Worm (Caenorhabditis elegans) whole organism, L3 larva: ENCODE results near the gene F10C2.3.

Experiments used
- R02D3.7 ChIP-seq: fragments of 150-350 bp; optimal IDR thresholded peaks from 2 replicates; lab custom pipeline; 2014; ENCODE audit warnings: missing biosample characterization, missing genetic modification characterization
- ZK546.5 ChIP-seq: sonication (generic microtip); optimal IDR thresholded peaks from 2 replicates; lab custom pipeline; 2017; ENCODE audit warnings: missing biosample characterization, missing genetic modification characterization
- aly-2 ChIP-seq: fragments of 150-350 bp; optimal IDR thresholded peaks from 2 replicates; lab custom pipeline; 2014; ENCODE audit warnings: missing biosample characterization, missing genetic modification characterization
- ama-1 ChIP-seq: fragments of 150-350 bp; optimal IDR thresholded peaks from 2 replicates; lab custom pipeline; 2018
- ceh-16 ChIP-seq: sonication (generic microtip); optimal IDR thresholded peaks from 2 replicates; lab custom pipeline; 2017; ENCODE audit warnings: missing biosample characterization, missing genetic modification characterization
- ceh-28 ChIP-seq: fragments of 150-350 bp; optimal IDR thresholded peaks from 2 replicates; lab custom pipeline; 2014; ENCODE audit warnings: missing biosample characterization, missing genetic modification reagents, missing genetic modification characterization
- ceh-82 ChIP-seq: fragments of 150-350 bp; optimal IDR thresholded peaks from 2 replicates; lab custom pipeline; 2014; ENCODE audit warnings: missing biosample characterization, missing genetic modification characterization
- ceh-9 ChIP-seq: sonication (generic microtip); optimal IDR thresholded peaks from 2 replicates; lab custom pipeline; 2018; ENCODE audit warnings: missing biosample characterization, missing genetic modification characterization
- daf-12 ChIP-seq: fragments of 150-350 bp; optimal IDR thresholded peaks from 2 replicates; lab custom pipeline; 2014; ENCODE audit warnings: missing biosample characterization, missing genetic modification reagents, missing genetic modification characterization
- egl-5 ChIP-seq: fragments of 150-350 bp; optimal IDR thresholded peaks from 2 replicates; lab custom pipeline; 2017; ENCODE audit warnings: missing biosample characterization, missing genetic modification reagents, missing genetic modification characterization, inconsistent platforms
- elt-1 ChIP-seq: fragments of 150-350 bp; optimal IDR thresholded peaks from 2 replicates; lab custom pipeline; 2014; ENCODE audit warnings: missing biosample characterization, missing genetic modification characterization
- elt-2 ChIP-seq: sonication (generic microtip); optimal IDR thresholded peaks from 2 replicates; lab custom pipeline; 2016; ENCODE audit warnings: missing genetic modification reagents, mild to moderate bottlenecking, missing genetic modification characterization, missing compliant biosample characterization
- elt-3 ChIP-seq, 3 experiments: fragments of 150-350 bp in 1 of 3; sonication (generic microtip) in 2 of 3; optimal IDR thresholded peaks; 2 replicates in 2 of 3; 4 replicates in 1 of 3; lab custom pipeline; 2014 to 2017; ENCODE audit warnings: missing biosample characterization in 3 of 3, missing genetic modification characterization in 3 of 3
- eor-1 ChIP-seq, 2 experiments: fragments of 150-350 bp; optimal IDR thresholded peaks; 2 replicates each; lab custom pipeline; 2014 to 2018; ENCODE audit warnings: missing biosample characterization in 2 of 2, missing genetic modification characterization in 2 of 2
- fkh-10 ChIP-seq: sonication (generic microtip); optimal IDR thresholded peaks from 2 replicates; lab custom pipeline; 2017; ENCODE audit warnings: missing biosample characterization, missing genetic modification reagents, missing genetic modification characterization
- fos-1 ChIP-seq: fragments of 150-350 bp; optimal IDR thresholded peaks from 2 replicates; lab custom pipeline; 2014; ENCODE audit warnings: missing biosample characterization, missing genetic modification characterization
- hmg-11 ChIP-seq: sonication (generic microtip); optimal IDR thresholded peaks from 2 replicates; lab custom pipeline; 2016; ENCODE audit warnings: missing genetic modification characterization, missing compliant biosample characterization
- jun-1 ChIP-seq: fragments of 150-350 bp; optimal IDR thresholded peaks from 2 replicates; lab custom pipeline; 2014; ENCODE audit warnings: missing biosample characterization, missing genetic modification reagents, missing genetic modification characterization
- lin-15B ChIP-seq: fragments of 150-350 bp; optimal IDR thresholded peaks from 2 replicates; lab custom pipeline; 2014; ENCODE audit warnings: missing biosample characterization, missing genetic modification characterization
- lin-39 ChIP-seq: fragments of 150-350 bp; optimal IDR thresholded peaks from 2 replicates; lab custom pipeline; 2018; ENCODE audit warnings: missing biosample characterization, missing genetic modification reagents, missing genetic modification characterization
- lsy-12 ChIP-seq: sonication (generic microtip); optimal IDR thresholded peaks from 2 replicates; lab custom pipeline; 2016; ENCODE audit warnings: mild to moderate bottlenecking, missing genetic modification characterization, missing compliant biosample characterization
- mdl-1 ChIP-seq: fragments of 150-350 bp; optimal IDR thresholded peaks from 2 replicates; lab custom pipeline; 2014; ENCODE audit warnings: missing biosample characterization, missing genetic modification characterization
- mml-1 ChIP-seq: fragments of 150-350 bp; sonication (generic microtip); optimal IDR thresholded peaks from 3 replicates; lab custom pipeline; 2014; ENCODE audit warnings: missing biosample characterization, missing genetic modification characterization
- nfya-1 ChIP-seq: sonication (generic microtip); optimal IDR thresholded peaks from 2 replicates; lab custom pipeline; 2017; ENCODE audit warnings: missing genetic modification characterization, mild to moderate bottlenecking, missing compliant biosample characterization, antibody characterized with exemption, moderate library complexity; ENCODE audit not compliant: insufficient read depth
- nhr-11 ChIP-seq: fragments of 150-350 bp; optimal IDR thresholded peaks from 2 replicates; lab custom pipeline; 2014; ENCODE audit warnings: missing biosample characterization, missing genetic modification characterization
- nhr-12 ChIP-seq: fragments of 150-350 bp; optimal IDR thresholded peaks from 2 replicates; lab custom pipeline; 2014; ENCODE audit warnings: missing biosample characterization, missing genetic modification characterization
- nhr-23 ChIP-seq: fragments of 150-350 bp; optimal IDR thresholded peaks from 2 replicates; lab custom pipeline; 2014; ENCODE audit warnings: missing biosample characterization, missing genetic modification reagents, missing genetic modification characterization
- nhr-25 ChIP-seq: sonication (generic microtip); optimal IDR thresholded peaks from 2 replicates; lab custom pipeline; 2017; ENCODE audit warnings: missing biosample characterization, missing genetic modification characterization
- nhr-28 ChIP-seq: fragments of 150-350 bp; optimal IDR thresholded peaks from 2 replicates; lab custom pipeline; 2014; ENCODE audit warnings: missing biosample characterization, missing genetic modification characterization
- nhr-43 ChIP-seq: sonication (generic microtip); optimal IDR thresholded peaks from 2 replicates; lab custom pipeline; 2016; ENCODE audit warnings: mild to moderate bottlenecking, missing genetic modification characterization, missing compliant biosample characterization; ENCODE audit not compliant: poor library complexity, severe bottlenecking
- nhr-67 ChIP-seq: fragments of 150-350 bp; optimal IDR thresholded peaks from 2 replicates; lab custom pipeline; 2014; ENCODE audit warnings: missing biosample characterization, missing genetic modification characterization
- nhr-76 ChIP-seq: fragments of 150-350 bp; sonication (generic microtip); optimal IDR thresholded peaks from 5 replicates; lab custom pipeline; 2014; ENCODE audit warnings: missing biosample characterization, missing genetic modification characterization
- nhr-77 ChIP-seq: fragments of 150-350 bp; optimal IDR thresholded peaks from 2 replicates; lab custom pipeline; 2014; ENCODE audit warnings: missing biosample characterization, missing genetic modification characterization
- pha-4 ChIP-seq: fragments of 150-350 bp; optimal IDR thresholded peaks from 2 replicates; lab custom pipeline; 2014; ENCODE audit warnings: missing biosample characterization, missing genetic modification reagents, missing genetic modification characterization
- pqm-1 ChIP-seq: fragments of 150-350 bp; optimal IDR thresholded peaks from 2 replicates; lab custom pipeline; 2017; ENCODE audit warnings: missing biosample characterization, missing genetic modification characterization, inconsistent platforms
- sea-2 ChIP-seq: fragments of 150-350 bp; sonication (generic microtip); optimal IDR thresholded peaks from 4 replicates; lab custom pipeline; 2014; ENCODE audit warnings: missing biosample characterization, missing genetic modification reagents, missing genetic modification characterization
- snpc-4 ChIP-seq: fragments of 150-350 bp; optimal IDR thresholded peaks from 2 replicates; lab custom pipeline; 2014; ENCODE audit warnings: missing biosample characterization, missing genetic modification characterization
- tbx-2 ChIP-seq: sonication (generic microtip); optimal IDR thresholded peaks from 2 replicates; lab custom pipeline; 2016; ENCODE audit warnings: mild to moderate bottlenecking, missing genetic modification characterization, missing compliant biosample characterization
- unc-39 ChIP-seq: sonication (generic microtip); optimal IDR thresholded peaks from 4 replicates; lab custom pipeline; 2017; ENCODE audit warnings: missing biosample characterization, missing genetic modification characterization
- unc-62 ChIP-seq: fragments of 150-350 bp; sonication (generic microtip); optimal IDR thresholded peaks from 4 replicates; lab custom pipeline; 2014; ENCODE audit warnings: missing biosample characterization, missing genetic modification reagents, missing genetic modification characterization
- zag-1 ChIP-seq: fragments of 150-350 bp; optimal IDR thresholded peaks from 2 replicates; lab custom pipeline; 2014; ENCODE audit warnings: missing biosample characterization, missing genetic modification characterization
- ztf-11 ChIP-seq: fragments of 150-350 bp; optimal IDR thresholded peaks from 2 replicates; lab custom pipeline; 2014; ENCODE audit warnings: missing biosample characterization, missing genetic modification characterization
- ztf-4 ChIP-seq: fragments of 150-350 bp; optimal IDR thresholded peaks from 2 replicates; lab custom pipeline; 2014; ENCODE audit warnings: missing biosample characterization, missing genetic modification characterization

Gene F10C2.3

ce11 chrV:12065859-12066258 lies 45.7 kb downstream of the F10C2.3 start:
- TF ChIP-seq fkh-10 (GFP tag; lab: Kevin White, UChicago): no peak
- TF ChIP-seq ama-1: no peak
- no peak for TF ChIP-seq ztf-11 (tag; lab: Kevin White, UChicago)
- TF ChIP-seq lsy-12 (tag; lab: Kevin White, UChicago): no peak
- TF ChIP-seq elt-2 (tag; lab: Kevin White, UChicago): no peak
- no peak for TF ChIP-seq nhr-12
- TF ChIP-seq nfya-1 (tag; lab: Kevin White, UChicago): peak; percentile 5
- no peak for TF ChIP-seq jun-1 (tag; lab: Kevin White, UChicago)
- TF ChIP-seq mdl-1: no peak
- TF ChIP-seq elt-3 (tag; optimal IDR thresholded peaks at IDR 0.05; lab: Kevin White, UChicago): no peak
- TF ChIP-seq lin-15B: peak; percentile 5
- no peak for TF ChIP-seq zag-1 (tag; lab: Kevin White, UChicago)
- no peak for TF ChIP-seq nhr-77 (tag; lab: Kevin White, UChicago)
- TF ChIP-seq fos-1 (tag; lab: Kevin White, UChicago): no peak
- no peak for TF ChIP-seq ceh-82 (tag; lab: Kevin White, UChicago)
- TF ChIP-seq nhr-28 (tag; lab: Kevin White, UChicago): no peak
- TF ChIP-seq, all 47 proteins: peak for 2

ce11 chrV:12068437-12068836 lies 48.3 kb downstream of the F10C2.3 start, which contains the start of gene kmo-2:
kmo-2 (minus strand) TSS chrV:12068537.
- TF ChIP-seq ceh-9 (no peak), sea-2 (GFP tag; lab: Kevin White, UChicago) (no peak), nhr-28 (tag; lab: Kevin White, UChicago) (no peak), elt-2 (tag; lab: Kevin White, UChicago) (no peak), fos-1 (tag; lab: Kevin White, UChicago) (no peak), aly-2 (no peak), elt-3 (tag; optimal IDR thresholded peaks at IDR 0.05; lab: Kevin White, UChicago) (no peak), ZK546.5 (no peak), lin-15B (no peak), ceh-28 (tag; lab: Kevin White, UChicago) (no peak), R02D3.7 (tag; lab: Kevin White, UChicago) (no peak), ztf-11 (tag; lab: Kevin White, UChicago) (no peak), ceh-16 (tag; lab: Kevin White, UChicago) (no peak), lin-39 (no peak), nhr-12 (no peak), nhr-76 (tag; lab: Kevin White, UChicago) (no peak), nhr-67 (tag; lab: Kevin White, UChicago) (no peak), jun-1 (tag; lab: Kevin White, UChicago) (no peak), daf-12 (tag; lab: Kevin White, UChicago) (no peak)
- TF ChIP-seq, all 47 proteins: peak for 0

DNA sequence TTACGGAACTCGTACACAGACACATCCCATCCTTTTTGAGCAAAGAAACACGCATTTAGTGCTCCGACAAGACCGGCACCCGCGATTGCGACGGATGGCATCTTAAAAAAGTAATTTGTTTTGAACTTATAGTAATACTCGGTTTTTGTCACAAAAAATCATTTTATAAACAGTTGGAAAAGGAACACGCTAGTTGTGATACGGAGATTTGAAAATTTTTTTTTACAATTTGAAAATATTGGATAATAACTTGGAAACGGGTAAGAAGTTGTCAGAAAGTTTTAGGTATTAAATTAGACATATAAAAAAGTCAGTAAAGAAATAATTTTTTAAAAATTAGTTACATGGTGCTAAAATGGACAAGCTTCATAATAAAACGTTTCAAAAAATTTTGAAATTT lies 50.3 kb downstream of the F10C2.3 start, which contains the start of gene kmo-1:
kmo-1 (minus strand) TSS at position 101 of the 400 bp plus-strand sequence.
- TF ChIP-seq ama-1 (no peak), nhr-11 (tag; lab: Kevin White, UChicago) (no peak), sea-2 (GFP tag; lab: Kevin White, UChicago) (no peak), ceh-82 (tag; lab: Kevin White, UChicago) (no peak), unc-62 (GFP tag; lab: Kevin White, UChicago) (no peak)

DNA sequence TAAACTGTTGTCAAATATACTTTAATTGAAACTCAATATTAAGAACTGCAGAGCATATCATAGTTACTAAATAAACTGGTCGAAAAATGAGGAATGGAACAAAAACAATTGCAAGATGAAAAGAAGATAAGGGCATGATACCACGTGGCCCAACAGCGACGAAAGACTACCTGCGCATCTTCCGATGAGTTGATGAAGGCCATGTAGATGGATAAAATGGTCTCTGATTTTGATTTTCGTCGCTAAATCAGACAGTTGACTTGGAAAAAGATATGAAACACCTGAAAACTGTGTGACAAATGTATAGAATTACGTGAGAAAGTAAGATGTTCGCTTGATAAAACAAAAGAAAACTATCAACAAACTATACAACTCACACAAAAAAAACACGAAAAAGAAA lies 51.4 kb downstream of the F10C2.3 start:
- TF ChIP-seq lsy-12 (tag; lab: Kevin White, UChicago): no peak
- TF ChIP-seq R02D3.7 (tag; lab: Kevin White, UChicago): no peak
- TF ChIP-seq lin-39: no peak
- TF ChIP-seq unc-39 (tag; lab: Kevin White, UChicago): no peak
- no peak for TF ChIP-seq ceh-28 (tag; lab: Kevin White, UChicago)
- no peak for TF ChIP-seq nhr-28 (tag; lab: Kevin White, UChicago)
- TF ChIP-seq fkh-10 (GFP tag; lab: Kevin White, UChicago): no peak
- no peak for TF ChIP-seq fos-1 (tag; lab: Kevin White, UChicago)
- no peak for TF ChIP-seq nfya-1 (tag; lab: Kevin White, UChicago)
- TF ChIP-seq nhr-25: peak; percentile 85
- TF ChIP-seq egl-5 (tag; lab: Kevin White, UChicago): no peak
- no peak for TF ChIP-seq ceh-82 (tag; lab: Kevin White, UChicago)
- no peak for TF ChIP-seq zag-1 (tag; lab: Kevin White, UChicago)
- peak; percentile 22 for TF ChIP-seq nhr-23 (tag; lab: Kevin White, UChicago)
- peak in 2 of 3 experiments; percentile 12 to 27 for TF ChIP-seq elt-3 (tag; optimal IDR thresholded peaks at IDR 0.05; lab: Kevin White, UChicago)
- TF ChIP-seq unc-62 (GFP tag; lab: Kevin White, UChicago): no peak
- no peak for TF ChIP-seq daf-12 (tag; lab: Kevin White, UChicago)
- peak; percentile 1 for TF ChIP-seq mdl-1
- TF ChIP-seq lin-15B: no peak
- peak; percentile 55 for TF ChIP-seq elt-1 (tag; lab: Kevin White, UChicago)
- peak; percentile 58 for TF ChIP-seq nhr-43 (tag; lab: Kevin White, UChicago)
- no peak for TF ChIP-seq eor-1 (tag; optimal IDR thresholded peaks at IDR 0.05; lab: Kevin White, UChicago)
- TF ChIP-seq hmg-11 (tag; lab: Kevin White, UChicago): no peak
- no peak for TF ChIP-seq tbx-2
- TF ChIP-seq ceh-9: no peak
- no peak for TF ChIP-seq ceh-16 (tag; lab: Kevin White, UChicago)
- TF ChIP-seq snpc-4 (tag; lab: Kevin White, UChicago): no peak
- no peak for TF ChIP-seq nhr-12
- no peak for TF ChIP-seq ZK546.5
- no peak for TF ChIP-seq pqm-1
- no peak for TF ChIP-seq mml-1
- no peak for TF ChIP-seq jun-1 (tag; lab: Kevin White, UChicago)
- TF ChIP-seq sea-2 (GFP tag; lab: Kevin White, UChicago): no peak
- no peak for TF ChIP-seq pha-4
- no peak for TF ChIP-seq nhr-11 (tag; lab: Kevin White, UChicago)
- TF ChIP-seq ztf-4 (tag; lab: Kevin White, UChicago): no peak
